Worm (Caenorhabditis elegans) whole organism, young adult: ENCODE measurements around the gene gtap-2.

Experiments used
- B0336.3 ChIP-seq: fragments of 200-800 bp; sonication (Bioruptor generic); IDR thresholded peaks from 2 replicates; pipeline ENCODE4 v1.3.6; 2022; ENCODE audit warnings: missing genetic modification characterization, missing compliant biosample characterization
- C06A6.2 ChIP-seq: fragments of 200-800 bp; sonication (Bioruptor generic); conservative IDR thresholded peaks from 2 replicates; pipeline ENCODE4 v1.3.6; 2022; ENCODE audit warnings: missing genetic modification characterization, missing compliant biosample characterization
- C17E4.6 ChIP-seq: fragments of 200-800 bp; sonication (Bioruptor generic); IDR thresholded peaks from 2 replicates; pipeline ENCODE4 v1.3.6; 2022; ENCODE audit warnings: missing genetic modification reagents, missing genetic modification characterization, missing compliant biosample characterization
- F10E7.11 ChIP-seq: sonication (generic microtip); optimal IDR thresholded peaks from 2 replicates; lab custom pipeline; 2017; ENCODE audit warnings: mild to moderate bottlenecking, missing genetic modification characterization, moderate library complexity, missing compliant biosample characterization
- F39B2.1 ChIP-seq: fragments of 200-800 bp; sonication (Bioruptor generic); IDR thresholded peaks from 2 replicates; pipeline ENCODE4 v1.3.6; 2022; ENCODE audit warnings: missing genetic modification reagents, missing genetic modification characterization, missing compliant biosample characterization
- F52B5.7 ChIP-seq: sonication (generic microtip); optimal IDR thresholded peaks from 2 replicates; lab custom pipeline; 2016; ENCODE audit warnings: mild to moderate bottlenecking, missing genetic modification characterization, missing compliant biosample characterization
- F57A8.1 ChIP-seq: fragments of 200-800 bp; sonication (Bioruptor generic); optimal IDR thresholded peaks from 2 replicates; lab custom pipeline; 2018; ENCODE audit warnings: mild to moderate bottlenecking, missing genetic modification characterization, moderate library complexity, missing compliant biosample characterization
- K11D2.4 ChIP-seq: fragments of 200-800 bp; sonication (Bioruptor generic); IDR thresholded peaks from 2 replicates; pipeline ENCODE4 v1.3.6; 2022; ENCODE audit warnings: missing genetic modification reagents, missing genetic modification characterization, missing compliant biosample characterization
- K12H6.12 ChIP-seq: fragments of 200-800 bp; sonication (Bioruptor generic); optimal IDR thresholded peaks from 2 replicates; lab custom pipeline; 2018; ENCODE audit warnings: mild to moderate bottlenecking, missing genetic modification characterization, missing compliant biosample characterization
- Y53G8AR.9 ChIP-seq: fragments of 200-800 bp; sonication (Bioruptor generic); conservative IDR thresholded peaks from 2 replicates; pipeline ENCODE4 v1.3.6; 2022; ENCODE audit warnings: missing genetic modification reagents, missing genetic modification characterization, missing compliant biosample characterization
- ama-1 ChIP-seq, 3 experiments: fragments of 150-350 bp in 1 of 3; sonication (generic microtip) in 2 of 3; optimal IDR thresholded peaks; 2 replicates each; lab custom pipeline; 2014 to 2018; ENCODE audit warnings: missing biosample characterization in 2 of 3, missing genetic modification characterization in 2 of 3, missing genetic modification reagents in 2 of 3
- athp-1 ChIP-seq: sonication (generic microtip); optimal IDR thresholded peaks from 2 replicates; lab custom pipeline; 2017; ENCODE audit warnings: mild to moderate bottlenecking, missing genetic modification characterization, missing compliant biosample characterization
- attf-3 ChIP-seq: fragments of 200-800 bp; sonication (Bioruptor generic); conservative IDR thresholded peaks from 2 replicates; pipeline ENCODE4 v1.3.6; 2022; ENCODE audit warnings: missing genetic modification reagents, missing genetic modification characterization, missing compliant biosample characterization
- attf-5 ChIP-seq: fragments of 200-800 bp; sonication (Bioruptor generic); optimal IDR thresholded peaks from 2 replicates; lab custom pipeline; 2018; ENCODE audit warnings: mild to moderate bottlenecking, missing genetic modification characterization, missing compliant biosample characterization
- bed-1 ChIP-seq: fragments of 200-800 bp; sonication (Bioruptor generic); IDR thresholded peaks from 2 replicates; pipeline ENCODE4 v1.3.6; 2022; ENCODE audit warnings: missing genetic modification reagents, missing genetic modification characterization, missing compliant biosample characterization
- cebp-1 ChIP-seq, 2 experiments: fragments of 200-800 bp in 1 of 2; sonication (Bioruptor generic) in 1 of 2; sonication (generic microtip) in 1 of 2; IDR thresholded peaks in 1 of 2; optimal IDR thresholded peaks in 1 of 2; 2 replicates each; pipeline versions ENCODE4 v1.3.6 to Lab custom; 2017 to 2022; ENCODE audit warnings: missing compliant biosample characterization in 2 of 2, missing genetic modification characterization in 2 of 2, mild to moderate bottlenecking in 1 of 2, missing genetic modification reagents in 1 of 2, moderate library complexity in 1 of 2
- ceh-27 ChIP-seq: fragments of 200-800 bp; sonication (Bioruptor generic); optimal IDR thresholded peaks from 2 replicates; lab custom pipeline; 2018; ENCODE audit warnings: mild to moderate bottlenecking, missing genetic modification characterization, moderate library complexity, missing compliant biosample characterization
- ceh-79 ChIP-seq: sonication (generic microtip); optimal IDR thresholded peaks from 2 replicates; lab custom pipeline; 2017; ENCODE audit warnings: mild to moderate bottlenecking, missing genetic modification characterization, missing compliant biosample characterization
- gei-17 ChIP-seq: fragments of 200-800 bp; sonication (Bioruptor generic); optimal IDR thresholded peaks from 2 replicates; lab custom pipeline; 2018; ENCODE audit warnings: mild to moderate bottlenecking, missing genetic modification characterization, missing compliant biosample characterization
- him-1 ChIP-seq: sonication (generic microtip); optimal IDR thresholded peaks from 2 replicates; lab custom pipeline; 2016; ENCODE audit warnings: missing genotype, missing genetic modification reagents, missing genetic modification characterization, missing compliant biosample characterization
- hlh-12 ChIP-seq: sonication (generic microtip); optimal IDR thresholded peaks from 2 replicates; lab custom pipeline; 2016; ENCODE audit warnings: missing genetic modification characterization, missing compliant biosample characterization
- lin-54 ChIP-seq: fragments of 200-800 bp; sonication (Bioruptor generic); optimal IDR thresholded peaks from 2 replicates; lab custom pipeline; 2018; ENCODE audit warnings: mild to moderate bottlenecking, missing genetic modification characterization, missing compliant biosample characterization
- lsl-1 ChIP-seq: fragments of 200-800 bp; sonication (Bioruptor generic); optimal IDR thresholded peaks from 2 replicates; lab custom pipeline; 2018; ENCODE audit warnings: mild to moderate bottlenecking, missing genetic modification characterization, moderate library complexity, missing compliant biosample characterization
- madf-6 ChIP-seq: fragments of 200-800 bp; sonication (Bioruptor generic); IDR thresholded peaks from 2 replicates; pipeline ENCODE4 v1.3.6; 2022; ENCODE audit warnings: missing genetic modification reagents, missing genetic modification characterization, missing compliant biosample characterization
- nfyb-1 ChIP-seq: fragments of 200-800 bp; sonication (Bioruptor generic); IDR thresholded peaks from 2 replicates; pipeline ENCODE4 v1.3.6; 2022; ENCODE audit warnings: missing genetic modification reagents, missing genetic modification characterization, missing compliant biosample characterization
- nhr-27 ChIP-seq: fragments of 200-800 bp; sonication (Bioruptor generic); optimal IDR thresholded peaks from 2 replicates; lab custom pipeline; 2018; ENCODE audit warnings: mild to moderate bottlenecking, missing genetic modification characterization, moderate library complexity, missing compliant biosample characterization
- nhr-80 ChIP-seq: sonication (generic microtip); optimal IDR thresholded peaks from 2 replicates; lab custom pipeline; 2016; ENCODE audit warnings: missing genetic modification characterization, missing compliant biosample characterization
- nhr-90 ChIP-seq: sonication (generic microtip); optimal IDR thresholded peaks from 2 replicates; lab custom pipeline; 2016; ENCODE audit warnings: missing genotype, mild to moderate bottlenecking, missing genetic modification characterization, missing compliant biosample characterization
- pbrm-1 ChIP-seq: fragments of 200-800 bp; sonication (Bioruptor generic); IDR thresholded peaks from 2 replicates; pipeline ENCODE4 v1.3.6; 2022; ENCODE audit warnings: missing genetic modification reagents, missing genetic modification characterization, missing compliant biosample characterization
- repo-1 ChIP-seq: sonication (generic microtip); optimal IDR thresholded peaks from 2 replicates; lab custom pipeline; 2017; ENCODE audit warnings: mild to moderate bottlenecking, missing genetic modification characterization, missing compliant biosample characterization
- rpc-1 ChIP-seq, 2 experiments: fragments of 150-350 bp in 1 of 2; sonication (generic microtip) in 1 of 2; optimal IDR thresholded peaks; 2 replicates each; lab custom pipeline; 2014 to 2018; ENCODE audit warnings: missing biosample characterization in 1 of 2, missing genetic modification characterization in 1 of 2, missing genetic modification reagents in 1 of 2, missing genotype in 1 of 2
- ztf-26 ChIP-seq: sonication (generic microtip); optimal IDR thresholded peaks from 2 replicates; lab custom pipeline; 2017; ENCODE audit warnings: missing genetic modification characterization, missing compliant biosample characterization
- ztf-6 ChIP-seq: fragments of 200-800 bp; sonication (Bioruptor generic); IDR thresholded peaks from 2 replicates; pipeline ENCODE4 v1.3.6; 2022; ENCODE audit warnings: missing genetic modification reagents, missing genetic modification characterization, missing compliant biosample characterization

gtap-2 gene

ce11 chrIII:9804997-9805610, 3.2 kb upstream of the gtap-2 start, which contains the start of gene riok-3 (continued):
- TF ChIP-seq ztf-26 (peak; percentile 36), F57A8.1 (GFP tag; lab: Kevin White, UChicago) (no peak), ceh-79 (tag; lab: Kevin White, UChicago) (no peak), attf-3 (GFP tag; lab: Robert Waterston, UW) (0 out of 2 replicates have a peak, but pooled peaks have one; percentile 7)

ce11 chrIII:9806968-9807559, 1.3 kb upstream of the gtap-2 start, which contains the start of gene ZK632.4:
TSS of gene ZK632.4 (minus strand) at chrIII:9807454.
- TF ChIP-seq cebp-1 (GFP tag; IDR thresholded peaks at IDR 0.05; lab: Robert Waterston, UW) (no peak), cebp-1 (tag; optimal IDR thresholded peaks at IDR 0.05; lab: Kevin White, UChicago) (peak; percentile 41), F10E7.11 (tag; lab: Kevin White, UChicago) (no peak)

- TF ChIP-seq C06A6.2 (GFP tag; lab: Robert Waterston, UW) (no peak), ztf-26 (peak; percentile 26), K11D2.4 (GFP tag; lab: Robert Waterston, UW) (no peak), repo-1 (tag; lab: Kevin White, UChicago) (no peak), pbrm-1 (no peak), nhr-27 (no peak), bed-1 (GFP tag; lab: Robert Waterston, UW) (no peak), lin-54 (no peak), Y53G8AR.9 (GFP tag; lab: Robert Waterston, UW) (0 out of 2 replicates have a peak, but pooled peaks have one; percentile 15), ama-1 (optimal IDR thresholded peaks at IDR 0.05; lab: Kevin White, UChicago) (peak; percentile 21), ama-1 (GFP tag; optimal IDR thresholded peaks at IDR 0.05; lab: Kevin White, UChicago) (no peak), cebp-1 (GFP tag; IDR thresholded peaks at IDR 0.05; lab: Robert Waterston, UW) (no peak), cebp-1 (tag; optimal IDR thresholded peaks at IDR 0.05; lab: Kevin White, UChicago) (peak; percentile 4), attf-5 (peak; percentile 47), lsl-1 (GFP tag; lab: Kevin White, UChicago) (no peak), him-1 (tag; lab: Kevin White, UChicago) (no peak), gei-17 (GFP tag; lab: Kevin White, UChicago) (no peak), nhr-80 (tag; lab: Kevin White, UChicago) (peak; percentile 51)
Measured at ce11 chrIII:9807560-9808046, 741 bp upstream of the gtap-2 start.

ce11 chrIII:9813146-9813545, 4.8 kb downstream of the gtap-2 start, which contains the start of gene ZK632.14:
TSS of gene ZK632.14 (plus strand) at chrIII:9813446.
- no peak for TF ChIP-seq nfyb-1 (GFP tag; lab: Robert Waterston, UW)
- no peak for TF ChIP-seq ceh-27 (GFP tag; lab: Kevin White, UChicago)
- no peak for TF ChIP-seq F39B2.1
- no peak for TF ChIP-seq cebp-1 (GFP tag; IDR thresholded peaks at IDR 0.05; lab: Robert Waterston, UW)
- TF ChIP-seq cebp-1 (tag; optimal IDR thresholded peaks at IDR 0.05; lab: Kevin White, UChicago): no peak
- no peak for TF ChIP-seq nhr-90 (tag; lab: Kevin White, UChicago)
- TF ChIP-seq hlh-12: no peak
- no peak for TF ChIP-seq F52B5.7 (tag; lab: Kevin White, UChicago)
- TF ChIP-seq rpc-1 (optimal IDR thresholded peaks at IDR 0.05; lab: Kevin White, UChicago): no peak
- no peak for TF ChIP-seq rpc-1 (tag; optimal IDR thresholded peaks at IDR 0.05; lab: Kevin White, UChicago)
- TF ChIP-seq ztf-6: no peak
- no peak for TF ChIP-seq F10E7.11 (tag; lab: Kevin White, UChicago)
- TF ChIP-seq ceh-79 (tag; lab: Kevin White, UChicago): no peak
- TF ChIP-seq C06A6.2 (GFP tag; lab: Robert Waterston, UW): no peak
- no peak for TF ChIP-seq B0336.3 (GFP tag; lab: Robert Waterston, UW)
- TF ChIP-seq C17E4.6: no peak
- TF ChIP-seq madf-6 (GFP tag; lab: Robert Waterston, UW): no peak
- TF ChIP-seq gei-17 (GFP tag; lab: Kevin White, UChicago): no peak
- TF ChIP-seq athp-1 (tag; lab: Kevin White, UChicago): no peak
- TF ChIP-seq K12H6.12: no peak
